Fruit fly (Drosophila melanogaster): ENCODE data around the gene CG43638.

Gene CG43638

DNA sequence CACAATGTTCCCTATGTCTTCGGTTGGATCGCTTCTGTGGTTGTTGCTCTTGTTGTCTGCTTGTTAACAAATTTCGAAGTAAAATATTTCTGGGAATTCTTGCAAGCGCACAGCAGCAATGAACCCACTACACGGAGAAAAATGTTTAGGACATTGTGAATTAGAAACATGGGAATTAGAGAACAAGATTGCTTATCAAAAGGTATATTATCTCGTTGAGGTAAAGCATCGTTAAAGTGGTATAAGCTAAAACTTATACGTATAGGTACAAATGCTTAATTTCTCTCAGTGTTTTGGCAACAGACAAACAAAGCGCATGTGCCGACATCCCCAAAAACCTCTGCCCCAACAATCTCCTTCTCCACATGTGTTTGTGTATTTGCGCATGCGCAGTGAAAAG lies 9.3 kb downstream of the CG43638 start (continued):
- TF ChIP-seq dmrt93B (GFP tag; optimal IDR thresholded peaks at IDR 0.05) = peak; percentile 81

DNA sequence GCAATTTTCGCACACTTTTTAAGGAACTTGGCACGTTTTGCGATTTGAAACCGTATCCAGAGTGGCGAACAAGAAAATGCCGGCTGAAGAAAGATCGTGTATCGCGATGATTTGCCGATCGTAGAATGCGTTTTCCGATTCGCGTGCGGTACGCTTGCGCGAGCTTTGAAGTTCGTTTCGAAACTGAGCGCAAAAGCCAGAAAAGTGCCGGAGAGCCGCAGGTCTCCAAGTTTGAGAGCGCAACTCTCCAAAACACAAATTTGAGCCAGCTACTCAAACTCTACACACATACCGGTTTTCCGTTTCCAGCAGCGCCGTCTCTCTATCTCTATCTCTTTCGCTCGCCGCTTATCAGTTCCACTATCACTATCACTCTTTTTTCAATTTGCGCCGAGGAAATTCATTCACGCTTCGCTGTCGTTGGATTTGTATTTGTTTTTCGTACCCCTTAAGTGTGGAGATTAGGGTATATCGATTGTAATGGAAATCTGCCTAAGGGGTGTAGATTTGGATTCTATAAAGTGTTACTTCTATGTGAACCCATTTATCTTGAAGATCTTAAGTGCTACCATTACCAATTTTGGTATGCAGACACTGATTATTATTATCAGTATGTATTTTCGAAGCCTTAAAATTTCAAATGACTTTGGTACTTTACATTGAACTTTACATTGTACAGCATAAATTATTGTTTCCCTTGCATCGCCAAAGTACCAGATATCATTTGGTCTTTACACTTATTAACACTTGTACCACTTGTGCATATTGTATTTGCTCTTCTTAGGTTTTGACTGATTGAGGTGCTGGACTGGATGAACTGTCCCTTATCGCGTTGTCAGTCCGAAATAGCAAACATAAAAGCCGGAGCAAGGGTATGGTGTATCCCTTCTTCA lies 12.2 kb downstream of the CG43638 start:
- TF ChIP-seq jim (GFP tag; optimal IDR thresholded peaks at IDR 0.05) (no peak), Rel (GFP tag; optimal IDR thresholded peaks at IDR 0.05) (no peak), Rel (tag; optimal IDR thresholded peaks at IDR 0.05) (no peak), Vsx2 (GFP tag; optimal IDR thresholded peaks at IDR 0.05; ENCODE audit: partially characterized antibody) (peak; percentile 79), Abd-B (GFP tag; optimal IDR thresholded peaks at IDR 0.05) (no peak), Myc (optimal IDR thresholded peaks at IDR 0.05) (no peak), OdsH (GFP tag; optimal IDR thresholded peaks at IDR 0.05) (no peak), Dfd (GFP tag; optimal IDR thresholded peaks at IDR 0.05) (no peak), pan (optimal IDR thresholded peaks at IDR 0.05) (peak; percentile 45), brk (GFP tag; optimal IDR thresholded peaks at IDR 0.05) (no peak), lola (GFP tag; optimal IDR thresholded peaks at IDR 0.05) (no peak), sv (GFP tag; optimal IDR thresholded peaks at IDR 0.05) (peak; percentile 56), usp (GFP tag; optimal IDR thresholded peaks at IDR 0.05) (no peak), rgr (GFP tag; optimal IDR thresholded peaks at IDR 0.05) (peak; percentile 24), HLH106 (tag; optimal IDR thresholded peaks at IDR 0.05) (no peak), GATAd (GFP tag; optimal IDR thresholded peaks at IDR 0.05) (peak; percentile 85), Jra (GFP tag; optimal IDR thresholded peaks at IDR 0.05) (no peak), N (GFP tag; optimal IDR thresholded peaks at IDR 0.05) (no peak), foxo (GFP tag; optimal IDR thresholded peaks at IDR 0.05) (peak; percentile 35 to 52), CrebA (GFP tag; optimal IDR thresholded peaks at IDR 0.05; ENCODE audit: borderline replicate concordance) (no peak), Mio (GFP tag; optimal IDR thresholded peaks at IDR 0.05) (no peak), br (GFP tag; optimal IDR thresholded peaks at IDR 0.05) (no peak), sage (GFP tag; optimal IDR thresholded peaks at IDR 0.05) (no peak), dl (GFP tag; optimal IDR thresholded peaks at IDR 0.05; ENCODE audit: insufficient read depth in 1 of 2, partially characterized antibody in 2 of 2) (peak; percentile 11 to 39), fru (GFP tag; optimal IDR thresholded peaks at IDR 0.05) (peak; percentile 37), woc (GFP tag; optimal IDR thresholded peaks at IDR 0.05) (peak; percentile 20), h (GFP tag; optimal IDR thresholded peaks at IDR 0.05) (peak; percentile 27), CG32264 (GFP tag; optimal IDR thresholded peaks at IDR 0.05) (no peak), psq (GFP tag; optimal IDR thresholded peaks at IDR 0.05) (no peak), CG9705 (GFP tag; optimal IDR thresholded peaks at IDR 0.05) (no peak), Dif (GFP tag; optimal IDR thresholded peaks at IDR 0.05; ENCODE audit: partially characterized antibody) (peak; percentile 65), ey (GFP tag; optimal IDR thresholded peaks at IDR 0.05) (peak; percentile 22), dsf (GFP tag; optimal IDR thresholded peaks at IDR 0.05; ENCODE audit: borderline replicate concordance) (no peak), tai (GFP tag; optimal IDR thresholded peaks at IDR 0.05) (no peak), Sp1 (GFP tag; optimal IDR thresholded peaks at IDR 0.05) (no peak), dmrt93B (GFP tag; optimal IDR thresholded peaks at IDR 0.05) (no peak), Hr83 (GFP tag; optimal IDR thresholded peaks at IDR 0.05; ENCODE audit: poor library complexity, severe bottlenecking) (no peak)

DNA sequence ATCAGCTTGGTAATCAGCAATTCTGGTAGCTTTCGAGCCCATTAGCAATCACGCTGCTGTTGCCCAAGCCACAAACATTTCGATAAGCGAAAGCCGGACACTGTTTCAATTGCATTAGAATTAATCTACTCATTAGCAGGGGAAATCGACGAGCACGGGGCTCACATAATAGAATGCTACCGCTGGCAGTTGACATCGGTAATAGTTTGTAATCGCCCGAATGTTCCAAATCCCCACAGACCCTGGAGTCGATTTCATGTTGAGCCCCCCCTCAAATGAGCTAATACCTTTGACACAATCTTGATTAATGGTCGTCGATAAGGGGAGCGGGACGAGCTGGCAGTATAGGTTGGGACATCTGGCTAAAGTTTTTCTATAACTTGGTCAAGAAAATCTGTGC lies 13.2 kb downstream of the CG43638 start:
- TF ChIP-seq rgr (GFP tag; optimal IDR thresholded peaks at IDR 0.05) (no peak), dsf (GFP tag; optimal IDR thresholded peaks at IDR 0.05; ENCODE audit: borderline replicate concordance) (no peak), dl (GFP tag; optimal IDR thresholded peaks at IDR 0.05; ENCODE audit: insufficient read depth in 1 of 2, partially characterized antibody in 2 of 2) (no peak), sv (GFP tag; optimal IDR thresholded peaks at IDR 0.05) (no peak), GATAd (GFP tag; optimal IDR thresholded peaks at IDR 0.05) (no peak), Myc (optimal IDR thresholded peaks at IDR 0.05) (no peak), CrebA (GFP tag; optimal IDR thresholded peaks at IDR 0.05; ENCODE audit: borderline replicate concordance) (no peak), Sp1 (GFP tag; optimal IDR thresholded peaks at IDR 0.05) (no peak), h (GFP tag; optimal IDR thresholded peaks at IDR 0.05) (no peak)

Measured in whole organism, wandering third instar larva.